Worm (Caenorhabditis elegans) whole organism, late embryonic: ENCODE results near the gene Y57A10C.11.

Experiments
- K09A11.1 ChIP-seq: sonication (generic microtip); optimal IDR thresholded peaks from 2 replicates; lab custom pipeline; 2017; ENCODE audit warnings: antibody characterized with exemption, mild to moderate bottlenecking, missing genetic modification characterization, missing compliant biosample characterization; ENCODE audit not compliant: insufficient read depth
- T23F11.4 ChIP-seq: fragments of 200-800 bp; sonication (Bioruptor generic); optimal IDR thresholded peaks from 2 replicates; lab custom pipeline; 2018; ENCODE audit warnings: mild to moderate bottlenecking, missing genetic modification characterization, missing compliant biosample characterization
- che-1 ChIP-seq: sonication (generic microtip); optimal IDR thresholded peaks from 2 replicates; lab custom pipeline; 2016; ENCODE audit warnings: mild to moderate bottlenecking, missing genetic modification characterization, missing compliant biosample characterization
- elt-2 ChIP-seq: sonication (generic microtip); optimal IDR thresholded peaks from 2 replicates; lab custom pipeline; 2016; ENCODE audit warnings: missing genetic modification reagents, missing genetic modification characterization, missing compliant biosample characterization
- fax-1 ChIP-seq: sonication (generic microtip); optimal IDR thresholded peaks from 2 replicates; lab custom pipeline; 2016; ENCODE audit warnings: missing genotype, missing genetic modification characterization, missing compliant biosample characterization
- lin-11 ChIP-seq: fragments of 200-800 bp; sonication (Bioruptor generic); optimal IDR thresholded peaks from 2 replicates; lab custom pipeline; 2018; ENCODE audit warnings: mild to moderate bottlenecking, missing genetic modification characterization, missing compliant biosample characterization
- pqm-1 ChIP-seq: sonication (generic microtip); optimal IDR thresholded peaks from 2 replicates; lab custom pipeline; 2016; ENCODE audit warnings: missing genetic modification characterization, missing compliant biosample characterization

DNA sequence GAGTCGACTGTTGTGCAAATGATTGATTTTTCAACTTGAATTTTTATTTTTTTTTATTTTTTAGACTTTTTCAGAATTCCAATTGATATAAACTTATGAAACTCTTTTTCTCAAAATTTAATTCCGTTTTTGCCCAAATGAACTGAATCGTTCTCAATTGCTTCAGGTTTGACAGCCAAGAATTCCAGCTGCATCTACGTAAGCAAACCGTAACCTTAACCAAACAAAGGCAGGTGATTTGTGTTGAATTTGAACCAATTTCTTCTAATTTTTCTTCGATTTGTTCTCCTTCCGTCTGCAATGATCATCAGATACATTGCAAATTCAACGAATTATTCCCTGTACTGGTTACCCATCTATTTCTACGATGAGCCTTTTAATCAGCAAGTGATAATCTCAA, 35.1 kb upstream of the Y57A10C.11 start, which contains the start of gene sre-34:
- TF ChIP-seq K09A11.1 (no peak), lin-11 (tag; lab: Kevin White, UChicago) (no peak), che-1 (tag; lab: Kevin White, UChicago) (no peak), pqm-1 (tag; lab: Kevin White, UChicago) (no peak), T23F11.4 (no peak), elt-2 (tag; lab: Kevin White, UChicago) (no peak), fax-1 (tag; lab: Kevin White, UChicago) (no peak)
